Worm (Caenorhabditis elegans) whole organism, early embryonic: Measurements from ENCODE around the gene enu-3.6.

Experiments used
- B0310.2 ChIP-seq: sonication (generic microtip); optimal IDR thresholded peaks from 2 replicates; lab custom pipeline; 2016; ENCODE audit warnings: mild to moderate bottlenecking, missing genetic modification characterization, missing compliant biosample characterization
- aly-1 ChIP-seq: sonication (generic microtip); optimal IDR thresholded peaks from 2 replicates; lab custom pipeline; 2016; ENCODE audit warnings: missing genetic modification characterization, missing compliant biosample characterization
- ama-1 ChIP-seq: fragments of 150-350 bp; optimal IDR thresholded peaks from 2 replicates; lab custom pipeline; 2014
- ceh-36 ChIP-seq: sonication (generic microtip); optimal IDR thresholded peaks from 2 replicates; lab custom pipeline; 2016; ENCODE audit warnings: missing genetic modification characterization, inconsistent platforms, missing compliant biosample characterization
- hmg-4 ChIP-seq: fragments of 200-800 bp; sonication (Bioruptor generic); optimal IDR thresholded peaks from 2 replicates; lab custom pipeline; 2018; ENCODE audit warnings: mild to moderate bottlenecking, missing genetic modification characterization, missing compliant biosample characterization
- sea-1 ChIP-seq: fragments of 200-800 bp; sonication (Bioruptor generic); conservative IDR thresholded peaks from 2 replicates; pipeline ENCODE4 v1.3.6; 2022; ENCODE audit warnings: missing genetic modification characterization, missing compliant biosample characterization
- tbx-11 ChIP-seq: fragments of 200-800 bp; sonication (Bioruptor generic); IDR thresholded peaks from 2 replicates; pipeline ENCODE4 v1.3.6; 2022; ENCODE audit warnings: missing genetic modification characterization, missing compliant biosample characterization
- tra-4 ChIP-seq: sonication (generic microtip); optimal IDR thresholded peaks from 2 replicates; lab custom pipeline; 2017; ENCODE audit warnings: missing genetic modification characterization, missing compliant biosample characterization

ce11 chrIII:10721056-10721455 is 29.2 kb upstream of the enu-3.6 start:
- TF ChIP-seq sea-1 (GFP tag; lab: Robert Waterston, UW), result no peak
- no peak for TF ChIP-seq ceh-36 (tag; lab: Kevin White, UChicago)
- TF ChIP-seq ama-1, result no peak
- TF ChIP-seq B0310.2 (tag; lab: Kevin White, UChicago), result no peak
- no peak for TF ChIP-seq tbx-11 (GFP tag; lab: Robert Waterston, UW)
- TF ChIP-seq tra-4 (tag; lab: Kevin White, UChicago), result no peak
- TF ChIP-seq aly-1 (tag; lab: Kevin White, UChicago), result no peak
- no peak for TF ChIP-seq hmg-4 (GFP tag; lab: Kevin White, UChicago)
